Fruit fly (Drosophila melanogaster) whole organism, embryonic: ENCODE measurements around the gene msb1l.

Source experiments
- Asciz ChIP-seq: fragments of 200-800 bp; sonication (Bioruptor generic); optimal IDR thresholded peaks from 2 replicates; lab custom pipeline; 2017; ENCODE audit warnings: missing biosample characterization, mild to moderate bottlenecking, missing genetic modification characterization, missing genetic modification reagents
- B-H2 ChIP-seq: fragments of 200-800 bp; sonication (Bioruptor generic); optimal IDR thresholded peaks from 2 replicates; lab custom pipeline; 2018; ENCODE audit warnings: missing biosample characterization, mild to moderate bottlenecking, missing genetic modification characterization
- CG11247 ChIP-seq: fragments of 200-800 bp; sonication (Bioruptor generic); IDR thresholded peaks from 2 replicates; pipeline ENCODE4 v1.3.6; 2022; ENCODE audit warnings: missing biosample characterization, missing genetic modification characterization
- CG11560 ChIP-seq: fragments of 200-800 bp; sonication (Bioruptor generic); IDR thresholded peaks from 3 replicates; pipeline ENCODE4 v1.3.6; 2022; ENCODE audit warnings: missing biosample characterization, missing genetic modification characterization
- CG12071 ChIP-seq: fragments of 200-800 bp; sonication (Bioruptor generic); optimal IDR thresholded peaks from 3 replicates; lab custom pipeline; 2018; ENCODE audit warnings: missing biosample characterization, mild to moderate bottlenecking, missing genetic modification characterization
- CG13775 ChIP-seq: fragments of 200-800 bp; sonication (Bioruptor generic); optimal IDR thresholded peaks from 3 replicates; lab custom pipeline; 2017; ENCODE audit warnings: missing biosample characterization, mild to moderate bottlenecking, missing genetic modification characterization
- CG14710 ChIP-seq: fragments of 200-800 bp; sonication (Bioruptor generic); optimal IDR thresholded peaks from 3 replicates; lab custom pipeline; 2019; ENCODE audit warnings: missing biosample characterization, mild to moderate bottlenecking, missing genetic modification characterization, moderate library complexity
- CG14965 ChIP-seq: fragments of 200-800 bp; sonication (Bioruptor generic); optimal IDR thresholded peaks from 2 replicates; lab custom pipeline; 2016; ENCODE audit warnings: missing biosample characterization, missing genetic modification characterization, borderline replicate concordance
- CG15011 ChIP-seq: fragments of 200-800 bp; sonication (Bioruptor generic); optimal IDR thresholded peaks from 3 replicates; lab custom pipeline; 2018; ENCODE audit warnings: missing biosample characterization, mild to moderate bottlenecking, missing genetic modification characterization
- CG17912 ChIP-seq: fragments of 200-800 bp; sonication (Bioruptor generic); optimal IDR thresholded peaks from 2 replicates; lab custom pipeline; 2018; ENCODE audit warnings: missing biosample characterization, mild to moderate bottlenecking, missing genetic modification characterization
- CG4328 ChIP-seq: fragments of 200-800 bp; sonication (Bioruptor generic); optimal IDR thresholded peaks from 3 replicates; lab custom pipeline; 2017; ENCODE audit warnings: missing biosample characterization, missing genetic modification reagents, missing genetic modification characterization
- CG6175 ChIP-seq: fragments of 200-800 bp; sonication (Bioruptor generic); IDR thresholded peaks from 3 replicates; pipeline ENCODE4 v1.3.6; 2022; ENCODE audit warnings: missing biosample characterization, missing genetic modification characterization
- CG7357 ChIP-seq: fragments of 200-800 bp; sonication (Bioruptor generic); IDR thresholded peaks from 3 replicates; pipeline ENCODE4 v1.3.6; 2022; ENCODE audit warnings: missing biosample characterization, missing genetic modification characterization
- D ChIP-seq, 2 experiments: fragments of 200-800 bp in 1 of 2; fragments of >200 bp in 1 of 2; sonication (Bioruptor generic) in 1 of 2; optimal IDR thresholded peaks; 2 replicates in 1 of 2; 3 replicates in 1 of 2; lab custom pipeline; 2017; ENCODE audit warnings: mild to moderate bottlenecking in 1 of 2, missing biosample characterization in 1 of 2, missing genetic modification characterization in 1 of 2, missing genetic modification reagents in 1 of 2
- Fer1 ChIP-seq: fragments of 200-800 bp; sonication (Bioruptor generic); optimal IDR thresholded peaks from 2 replicates; lab custom pipeline; 2017; ENCODE audit warnings: missing biosample characterization, mild to moderate bottlenecking, missing genetic modification characterization
- Fer2 ChIP-seq: fragments of 200-800 bp; sonication (Bioruptor generic); optimal IDR thresholded peaks from 2 replicates; lab custom pipeline; 2018; ENCODE audit warnings: missing biosample characterization, mild to moderate bottlenecking, missing genetic modification characterization, moderate library complexity
- NC2α ChIP-seq: fragments of 200-800 bp; sonication (Bioruptor generic); optimal IDR thresholded peaks from 2 replicates; lab custom pipeline; 2016; ENCODE audit warnings: missing biosample characterization, missing genetic modification characterization
- Pdp1 ChIP-seq, 2 experiments: fragments of 200-800 bp; sonication (Bioruptor generic); optimal IDR thresholded peaks; 3 replicates each; lab custom pipeline; 2016; ENCODE audit warnings: missing biosample characterization in 2 of 2, missing genetic modification characterization in 2 of 2, mild to moderate bottlenecking in 1 of 2, moderate library complexity in 1 of 2
- Taf1 ChIP-seq: fragments of 200-800 bp; sonication (Bioruptor generic); IDR thresholded peaks from 2 replicates; pipeline ENCODE4 v1.3.6; 2022; ENCODE audit warnings: missing biosample characterization, missing genetic modification characterization
- abd-A ChIP-seq: fragments of 200-800 bp; sonication (Bioruptor generic); optimal IDR thresholded peaks from 3 replicates; lab custom pipeline; 2019; ENCODE audit warnings: missing biosample characterization, mild to moderate bottlenecking, missing genetic modification characterization, moderate library complexity
- bab2 ChIP-seq: fragments of 200-800 bp; sonication (Bioruptor generic); optimal IDR thresholded peaks from 2 replicates; lab custom pipeline; 2016; ENCODE audit warnings: missing biosample characterization, missing genetic modification characterization
- btn ChIP-seq: fragments of 200-800 bp; sonication (Bioruptor generic); optimal IDR thresholded peaks from 2 replicates; lab custom pipeline; 2016; ENCODE audit warnings: missing biosample characterization, missing genetic modification characterization
- cad ChIP-seq: fragments of >200 bp; optimal IDR thresholded peaks from 2 replicates; lab custom pipeline; 2017; ENCODE audit warnings: missing biosample characterization, missing genetic modification characterization
- chn ChIP-seq: fragments of 200-800 bp; sonication (Bioruptor generic); optimal IDR thresholded peaks from 2 replicates; lab custom pipeline; 2016; ENCODE audit warnings: missing biosample characterization, missing genetic modification characterization
- crol ChIP-seq: fragments of 200-800 bp; sonication (Bioruptor generic); IDR thresholded peaks from 2 replicates; pipeline ENCODE4 v1.3.6; 2022; ENCODE audit warnings: missing biosample characterization, missing genetic modification characterization
- exex ChIP-seq: fragments of 200-800 bp; sonication (Bioruptor generic); optimal IDR thresholded peaks from 4 replicates; lab custom pipeline; 2018; ENCODE audit warnings: missing biosample characterization, mild to moderate bottlenecking, missing genetic modification characterization, moderate library complexity
- gfzf ChIP-seq: fragments of 200-800 bp; sonication (Bioruptor generic); optimal IDR thresholded peaks from 2 replicates; lab custom pipeline; 2016; ENCODE audit warnings: missing biosample characterization, mild to moderate bottlenecking, missing genetic modification characterization, moderate library complexity
- grau ChIP-seq: fragments of 200-800 bp; optimal IDR thresholded peaks from 3 replicates; lab custom pipeline; 2019; ENCODE audit warnings: missing biosample characterization, mild to moderate bottlenecking, missing genetic modification characterization, moderate library complexity
- grn ChIP-seq: fragments of 200-800 bp; sonication (Bioruptor generic); optimal IDR thresholded peaks from 3 replicates; lab custom pipeline; 2017; ENCODE audit warnings: missing biosample characterization, missing genetic modification characterization
- jumu ChIP-seq: fragments of 200-800 bp; sonication (Bioruptor generic); optimal IDR thresholded peaks from 3 replicates; lab custom pipeline; 2016; ENCODE audit warnings: missing biosample characterization, missing genetic modification characterization
- kay ChIP-seq: fragments of 200-800 bp; sonication (Bioruptor generic); optimal IDR thresholded peaks from 2 replicates; lab custom pipeline; 2016; ENCODE audit warnings: missing biosample characterization, missing genetic modification characterization
- lola ChIP-seq, 3 experiments: fragments of >200 bp in 2 of 3; fragments of 200-800 bp in 1 of 3; sonication (Bioruptor generic) in 1 of 3; optimal IDR thresholded peaks; 2 replicates each; lab custom pipeline; 2017 to 2019; ENCODE audit warnings: missing biosample characterization in 3 of 3, missing genetic modification characterization in 3 of 3, mild to moderate bottlenecking in 1 of 3, moderate library complexity in 1 of 3
- onecut ChIP-seq: fragments of 200-800 bp; sonication (Bioruptor generic); IDR thresholded peaks from 2 replicates; pipeline ENCODE4 v1.3.6; 2022; ENCODE audit warnings: missing biosample characterization, missing genetic modification characterization
- pb ChIP-seq: fragments of 200-800 bp; sonication (Bioruptor generic); optimal IDR thresholded peaks from 3 replicates; lab custom pipeline; 2016; ENCODE audit warnings: missing biosample characterization, missing genetic modification characterization
- pros ChIP-seq: fragments of 200-800 bp; sonication (Bioruptor generic); optimal IDR thresholded peaks from 3 replicates; lab custom pipeline; 2019; ENCODE audit warnings: missing biosample characterization, mild to moderate bottlenecking, missing genetic modification characterization, moderate library complexity
- pzg ChIP-seq: fragments of 200-800 bp; sonication (Bioruptor generic); optimal IDR thresholded peaks from 3 replicates; lab custom pipeline; 2018; ENCODE audit warnings: missing biosample characterization, mild to moderate bottlenecking, missing genetic modification characterization, moderate library complexity
- shn ChIP-seq: fragments of 200-800 bp; sonication (Bioruptor generic); optimal IDR thresholded peaks from 3 replicates; lab custom pipeline; 2016; ENCODE audit warnings: missing biosample characterization, missing genetic modification characterization
- sqz ChIP-seq: fragments of 200-800 bp; sonication (Bioruptor generic); optimal IDR thresholded peaks from 3 replicates; lab custom pipeline; 2018; ENCODE audit warnings: missing biosample characterization, mild to moderate bottlenecking, missing genetic modification characterization
- tll ChIP-seq, 2 experiments: fragments of 200-800 bp in 1 of 2; fragments of >200 bp in 1 of 2; sonication (Bioruptor generic) in 1 of 2; optimal IDR thresholded peaks; 2 replicates each; lab custom pipeline; 2017 to 2019; ENCODE audit warnings: missing biosample characterization in 2 of 2, missing genetic modification characterization in 2 of 2, mild to moderate bottlenecking in 1 of 2, moderate library complexity in 1 of 2

msb1l gene

DNA sequence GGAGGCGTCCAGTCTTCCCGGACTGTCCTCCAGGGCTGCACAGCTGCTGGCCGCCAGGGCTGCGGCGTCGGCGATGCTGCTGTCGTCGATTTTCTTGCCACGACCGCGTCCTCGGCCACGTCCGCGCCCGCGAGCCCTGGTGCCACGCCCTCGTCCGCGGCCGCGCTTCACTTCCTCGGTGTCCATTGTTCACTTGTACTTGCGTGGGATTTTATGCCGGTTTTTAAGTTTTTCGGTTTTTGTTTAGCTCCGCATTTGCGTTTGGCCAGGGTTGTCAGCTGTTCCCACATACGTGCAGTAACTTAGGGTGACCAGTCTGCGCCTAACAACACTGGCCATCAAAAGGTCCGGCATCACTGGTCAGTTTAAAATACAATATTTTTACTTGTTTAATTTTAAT lies 4.7 kb downstream of the msb1l start, which contains the start of gene Hakai (continued):
- peak; percentile 74 for TF ChIP-seq shn
- TF ChIP-seq lola (GFP tag; optimal IDR thresholded peaks at IDR 0.05; lab: Kevin White, UChicago) = peak in 1 of 3 experiments; percentile 15
- TF ChIP-seq Taf1 (GFP tag; lab: Robert Waterston, UW) = peak; percentile 11; the same call in 1 of the 2 replicates
- no peak for TF ChIP-seq sqz
- peak; percentile 81 for TF ChIP-seq pzg (GFP tag; lab: Kevin White, UChicago)
- peak; percentile 72 for TF ChIP-seq bab2 (GFP tag; lab: Kevin White, UChicago)
- TF ChIP-seq CG11247 (GFP tag; lab: Robert Waterston, UW) = peak; percentile 60
- no peak for TF ChIP-seq cad (GFP tag; lab: Kevin White, UChicago)
- peak; percentile 31 for TF ChIP-seq gfzf
- no peak for TF ChIP-seq CG14965 (GFP tag; lab: Kevin White, UChicago)
- peak; percentile 35; the same call in 1 of the 3 replicates for TF ChIP-seq CG7357 (GFP tag; lab: Robert Waterston, UW)
- TF ChIP-seq tll (GFP tag; optimal IDR thresholded peaks at IDR 0.05; lab: Kevin White, UChicago) = no peak
- TF ChIP-seq Fer2 (tag; lab: Kevin White, UChicago) = peak; percentile 24
- no peak for TF ChIP-seq CG15011
- TF ChIP-seq CG12071 (GFP tag; lab: Kevin White, UChicago) = no peak
- 0 out of 2 replicates have a peak, but pooled peaks have one; percentile 11 for TF ChIP-seq crol (GFP tag; lab: Robert Waterston, UW)
- peak; percentile 52 for TF ChIP-seq NC2α (GFP tag; lab: Kevin White, UChicago)
- TF ChIP-seq chn = peak; percentile 54
- peak; percentile 41; the same call in 1 of the 2 replicates for TF ChIP-seq onecut (GFP tag; lab: Robert Waterston, UW)
- peak; percentile 44 for TF ChIP-seq grau (tag; lab: Kevin White, UChicago)
- peak; percentile 71 for TF ChIP-seq jumu (GFP tag; lab: Kevin White, UChicago)
- TF ChIP-seq pros (GFP tag; lab: Kevin White, UChicago) = no peak
- TF ChIP-seq Pdp1 (GFP tag; optimal IDR thresholded peaks at IDR 0.05; lab: Kevin White, UChicago) = peak; percentile 59 to 70
- no peak for TF ChIP-seq D (optimal IDR thresholded peaks at IDR 0.05; lab: Kevin White, UChicago)
- peak; percentile 1 for TF ChIP-seq D (GFP tag; optimal IDR thresholded peaks at IDR 0.05; lab: Kevin White, UChicago)
- peak; percentile 71 for TF ChIP-seq CG13775 (GFP tag; lab: Kevin White, UChicago)
- no peak for TF ChIP-seq abd-A (tag; lab: Kevin White, UChicago)
- peak; percentile 59 for TF ChIP-seq btn (GFP tag; lab: Kevin White, UChicago)
- TF ChIP-seq Fer1 (GFP tag; lab: Kevin White, UChicago) = peak; percentile 66
- TF ChIP-seq CG14710 (tag; lab: Kevin White, UChicago) = peak; percentile 60
- peak; percentile 70 for TF ChIP-seq pb (GFP tag; lab: Kevin White, UChicago)
- no peak for TF ChIP-seq Asciz (GFP tag; lab: Kevin White, UChicago)
- 0 out of 3 replicates have a peak, but pooled peaks have one; percentile 50 for TF ChIP-seq CG6175 (GFP tag; lab: Robert Waterston, UW)
- TF ChIP-seq CG11560 (tag; lab: Robert Waterston, UW) = peak; percentile 33; the same call in 1 of the 3 replicates
- peak; percentile 5 for TF ChIP-seq B-H2 (GFP tag; lab: Kevin White, UChicago)
- no peak for TF ChIP-seq exex (tag; lab: Kevin White, UChicago)
- TF ChIP-seq CG17912 = no peak
- TF ChIP-seq CG4328 = peak; percentile 33
- TF ChIP-seq kay (GFP tag; lab: Kevin White, UChicago) = no peak
- TF ChIP-seq grn (GFP tag; lab: Kevin White, UChicago) = no peak
